Worm (Caenorhabditis elegans) whole organism, midembryonic: Measurements from ENCODE around the gene cex-2.

ENCODE experiments used
- cog-1 ChIP-seq: sonication (generic microtip); optimal IDR thresholded peaks from 2 replicates; lab custom pipeline; 2016; ENCODE audit warnings: missing genetic modification characterization, missing compliant biosample characterization
- flt-1 ChIP-seq: fragments of 200-800 bp; sonication (Bioruptor generic); IDR thresholded peaks from 2 replicates; pipeline ENCODE4 v1.3.6; 2022; ENCODE audit warnings: missing genetic modification characterization, missing compliant biosample characterization
- klf-2 ChIP-seq: fragments of 200-800 bp; sonication (Bioruptor generic); conservative IDR thresholded peaks from 2 replicates; pipeline ENCODE4 v1.3.6; 2022; ENCODE audit warnings: missing genetic modification reagents, missing genetic modification characterization, missing compliant biosample characterization
- ref-1 ChIP-seq: fragments of 200-800 bp; sonication (Bioruptor generic); conservative IDR thresholded peaks from 2 replicates; pipeline ENCODE4 v1.3.6; 2022; ENCODE audit warnings: missing genetic modification reagents, missing genetic modification characterization, missing compliant biosample characterization
- tab-1 ChIP-seq: fragments of 200-800 bp; sonication (Bioruptor generic); IDR thresholded peaks from 2 replicates; pipeline ENCODE4 v1.3.6; 2022; ENCODE audit warnings: missing genetic modification characterization, missing compliant biosample characterization

DNA sequence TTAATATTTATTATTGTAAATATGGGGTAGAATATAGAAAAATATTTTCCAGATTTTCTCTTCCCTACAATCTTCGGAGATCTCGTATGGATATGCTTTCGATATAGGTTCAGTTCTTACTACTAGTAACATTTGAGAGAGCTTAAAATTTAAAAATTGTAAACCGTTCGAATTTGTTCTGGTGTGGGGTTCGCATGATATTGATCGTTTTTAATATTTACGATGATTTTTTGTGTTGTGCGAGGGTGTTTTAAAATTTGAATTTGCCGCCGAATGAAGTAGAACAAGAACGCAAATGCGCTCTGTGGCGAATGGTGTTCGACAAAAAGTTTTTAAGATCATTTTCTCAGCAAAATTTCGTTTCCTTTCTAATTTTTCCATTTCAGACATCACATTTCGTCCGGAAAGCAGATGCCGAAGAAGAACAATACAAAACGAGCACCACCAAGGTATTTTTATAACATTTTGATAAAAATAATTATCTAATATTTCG is 51.7 kb downstream of the cex-2 start, which contains the start of gene skr-17:
- no peak for TF ChIP-seq flt-1
- no peak for TF ChIP-seq klf-2 (GFP tag; lab: Robert Waterston, UW)
- no peak for TF ChIP-seq ref-1
- TF ChIP-seq tab-1, result no peak
- TF ChIP-seq cog-1 (tag; lab: Kevin White, UChicago), result no peak
